Fruit fly (Drosophila melanogaster) whole organism: ENCODE data around the gene Cep97.

ENCODE experiments used
- CG8478 ChIP-seq: fragments of >200 bp; optimal IDR thresholded peaks from 2 replicates; lab custom pipeline; 2018; ENCODE audit warnings: inconsistent platforms
- EcR ChIP-seq, 2 experiments: fragments of >200 bp; optimal IDR thresholded peaks; 2 replicates each; lab custom pipeline; 2017; ENCODE audit warnings: missing biosample characterization in 2 of 2, missing genetic modification characterization in 2 of 2, missing genetic modification reagents in 2 of 2
- pan ChIP-seq: fragments of >200 bp; optimal IDR thresholded peaks from 2 replicates; lab custom pipeline; 2017
- usp ChIP-seq: fragments of >200 bp; optimal IDR thresholded peaks from 2 replicates; lab custom pipeline; 2017; ENCODE audit warnings: missing biosample characterization, missing genetic modification characterization, mixed read lengths

DNA sequence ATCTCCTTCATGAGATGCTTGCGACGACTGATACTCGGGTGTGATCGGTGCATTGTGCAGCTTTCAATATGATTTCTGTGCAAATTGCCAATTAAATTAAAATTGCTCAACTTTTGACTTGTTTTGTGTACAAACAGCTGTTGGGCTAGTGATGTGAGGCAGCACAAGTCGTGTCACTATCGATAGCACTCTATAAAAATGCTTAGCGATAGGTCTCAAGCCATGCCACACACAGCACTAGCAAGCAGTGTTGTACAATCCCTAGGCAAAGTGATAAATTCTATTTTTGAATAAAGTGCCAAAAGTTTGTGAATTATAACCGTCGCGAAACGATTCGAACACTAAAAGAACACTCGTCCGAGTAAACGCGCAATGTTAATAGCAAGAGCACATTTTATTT is 4.8 kb downstream of the Cep97 start, which contains the start of gene CG31957:
- TF ChIP-seq usp (GFP tag; lab: Kevin White, UChicago) (no peak), CG8478 (lab: Kevin White, UChicago) (no peak), pan (lab: Kevin White, UChicago) (no peak), EcR (GFP tag; optimal IDR thresholded peaks at IDR 0.05; lab: Kevin White, UChicago) (no peak)
